Fruit fly (Drosophila melanogaster) whole organism, embryonic: Measurements from ENCODE around the gene SmE.
A peak's percentile ranks its signal among the peaks of the same experiment; 100 is the strongest.

Experiments used
- Abd-B ChIP-seq: fragments of 200-800 bp; sonication (Bioruptor generic); optimal IDR thresholded peaks from 2 replicates; lab custom pipeline; 2018; ENCODE audit warnings: missing biosample characterization, mild to moderate bottlenecking, missing genetic modification characterization, moderate library complexity
- Antp ChIP-seq: fragments of 200-800 bp; sonication (Bioruptor generic); optimal IDR thresholded peaks from 3 replicates; lab custom pipeline; 2016; ENCODE audit warnings: missing biosample characterization, missing genetic modification characterization
- Atf3 ChIP-seq: fragments of 200-800 bp; sonication (Bioruptor generic); optimal IDR thresholded peaks from 3 replicates; lab custom pipeline; 2016; ENCODE audit warnings: missing biosample characterization, missing genetic modification characterization
- B-H2 ChIP-seq: fragments of 200-800 bp; sonication (Bioruptor generic); optimal IDR thresholded peaks from 2 replicates; lab custom pipeline; 2018; ENCODE audit warnings: missing biosample characterization, mild to moderate bottlenecking, missing genetic modification characterization
- Bteb2 ChIP-seq: fragments of 200-800 bp; sonication (Bioruptor generic); optimal IDR thresholded peaks from 2 replicates; lab custom pipeline; 2016; ENCODE audit warnings: missing biosample characterization, missing genetic modification characterization
- CG10321 ChIP-seq: fragments of 200-800 bp; sonication (Bioruptor generic); IDR thresholded peaks from 2 replicates; pipeline ENCODE4 v1.3.6; 2022; ENCODE audit warnings: missing biosample characterization, missing genetic modification characterization
- CG11456 ChIP-seq: fragments of 200-800 bp; sonication (Bioruptor generic); IDR thresholded peaks from 3 replicates; pipeline ENCODE4 v1.3.6; 2022; ENCODE audit warnings: missing biosample characterization, missing genetic modification characterization
- CG12769 ChIP-seq: fragments of 200-800 bp; sonication (Bioruptor generic); optimal IDR thresholded peaks from 2 replicates; lab custom pipeline; 2019; ENCODE audit warnings: missing biosample characterization, mild to moderate bottlenecking, missing genetic modification characterization, moderate library complexity
- CG13123 ChIP-seq: fragments of 200-800 bp; sonication (Bioruptor generic); optimal IDR thresholded peaks from 2 replicates; lab custom pipeline; 2016; ENCODE audit warnings: missing biosample characterization, missing genetic modification characterization
- CG14710 ChIP-seq: fragments of 200-800 bp; sonication (Bioruptor generic); optimal IDR thresholded peaks from 3 replicates; lab custom pipeline; 2019; ENCODE audit warnings: missing biosample characterization, mild to moderate bottlenecking, missing genetic modification characterization, moderate library complexity
- CG16815 ChIP-seq: fragments of 200-800 bp; sonication (Bioruptor generic); optimal IDR thresholded peaks from 3 replicates; lab custom pipeline; 2017; ENCODE audit warnings: missing biosample characterization, mild to moderate bottlenecking, missing genetic modification characterization
- CG17829 ChIP-seq: fragments of 200-800 bp; optimal IDR thresholded peaks from 2 replicates; lab custom pipeline; 2019; ENCODE audit warnings: missing biosample characterization, mild to moderate bottlenecking, missing genetic modification characterization, moderate library complexity
- CG30403 ChIP-seq: fragments of 200-800 bp; sonication (Bioruptor generic); optimal IDR thresholded peaks from 3 replicates; lab custom pipeline; 2016; ENCODE audit warnings: missing biosample characterization, missing genetic modification characterization
- CG3847 ChIP-seq: fragments of 200-800 bp; sonication (Bioruptor generic); IDR thresholded peaks from 2 replicates; pipeline ENCODE4 v1.3.6; 2022; ENCODE audit warnings: missing biosample characterization, missing genetic modification characterization
- CG5245 ChIP-seq: fragments of 200-800 bp; sonication (Bioruptor generic); optimal IDR thresholded peaks from 3 replicates; lab custom pipeline; 2016; ENCODE audit warnings: missing biosample characterization, missing genetic modification characterization
- CG7987 ChIP-seq: fragments of 200-800 bp; sonication (Bioruptor generic); optimal IDR thresholded peaks from 2 replicates; lab custom pipeline; 2018; ENCODE audit warnings: missing biosample characterization, mild to moderate bottlenecking, missing genetic modification characterization, moderate library complexity
- CG9876 ChIP-seq: fragments of 200-800 bp; sonication (Bioruptor generic); optimal IDR thresholded peaks from 2 replicates; lab custom pipeline; 2016; ENCODE audit warnings: missing biosample characterization, missing genetic modification characterization
- CHES-1-like ChIP-seq: fragments of 200-800 bp; sonication (Bioruptor generic); optimal IDR thresholded peaks from 2 replicates; lab custom pipeline; 2016; ENCODE audit warnings: missing biosample characterization, missing genetic modification characterization
- D ChIP-seq, 2 experiments: fragments of 200-800 bp in 1 of 2; fragments of >200 bp in 1 of 2; sonication (Bioruptor generic) in 1 of 2; optimal IDR thresholded peaks; 2 replicates in 1 of 2; 3 replicates in 1 of 2; lab custom pipeline; 2017; ENCODE audit warnings: mild to moderate bottlenecking in 1 of 2, missing biosample characterization in 1 of 2, missing genetic modification characterization in 1 of 2, missing genetic modification reagents in 1 of 2
- D19B ChIP-seq: fragments of 200-800 bp; sonication (Bioruptor generic); optimal IDR thresholded peaks from 2 replicates; lab custom pipeline; 2017; ENCODE audit warnings: missing biosample characterization, mild to moderate bottlenecking, missing genetic modification characterization
- Dip3 ChIP-seq: fragments of 200-800 bp; sonication (Bioruptor generic); optimal IDR thresholded peaks from 3 replicates; lab custom pipeline; 2016; ENCODE audit warnings: missing biosample characterization, missing genetic modification characterization
- Dp ChIP-seq: fragments of 200-800 bp; sonication (Bioruptor generic); optimal IDR thresholded peaks from 2 replicates; lab custom pipeline; 2018; ENCODE audit warnings: missing biosample characterization, mild to moderate bottlenecking, missing genetic modification characterization, moderate library complexity
- Ets65A ChIP-seq: fragments of 200-800 bp; sonication (Bioruptor generic); peaks from one replicate; lab custom pipeline; 2016; ENCODE audit warnings: missing biosample characterization, missing genetic modification characterization
- Fer2 ChIP-seq: fragments of 200-800 bp; sonication (Bioruptor generic); optimal IDR thresholded peaks from 2 replicates; lab custom pipeline; 2018; ENCODE audit warnings: missing biosample characterization, mild to moderate bottlenecking, missing genetic modification characterization, moderate library complexity
- Fer3 ChIP-seq: fragments of 200-800 bp; sonication (Bioruptor generic); optimal IDR thresholded peaks from 2 replicates; lab custom pipeline; 2018; ENCODE audit warnings: missing biosample characterization, mild to moderate bottlenecking, missing genetic modification characterization, moderate library complexity
- Myb ChIP-seq: fragments of 200-800 bp; sonication (Bioruptor generic); optimal IDR thresholded peaks from 2 replicates; lab custom pipeline; 2016; ENCODE audit warnings: missing biosample characterization, missing genetic modification characterization
- Sox102F ChIP-seq: fragments of 200-800 bp; sonication (Bioruptor generic); optimal IDR thresholded peaks from 2 replicates; lab custom pipeline; 2018; ENCODE audit warnings: missing biosample characterization, mild to moderate bottlenecking, missing genetic modification characterization, moderate library complexity
- TFAM ChIP-seq: fragments of 200-800 bp; sonication (Bioruptor generic); optimal IDR thresholded peaks from 2 replicates; lab custom pipeline; 2017; ENCODE audit warnings: missing biosample characterization, missing genetic modification characterization, inconsistent platforms
- Vsx1 ChIP-seq: fragments of 200-800 bp; sonication (Bioruptor generic); optimal IDR thresholded peaks from 2 replicates; lab custom pipeline; 2017; ENCODE audit warnings: missing biosample characterization, mild to moderate bottlenecking, missing genetic modification characterization, missing genetic modification reagents
- ash1 ChIP-seq: fragments of 200-800 bp; sonication (Bioruptor generic); optimal IDR thresholded peaks from 2 replicates; lab custom pipeline; 2018; ENCODE audit warnings: missing biosample characterization, mild to moderate bottlenecking, missing genetic modification characterization
- crp ChIP-seq, 2 experiments: fragments of 200-800 bp; sonication (Bioruptor generic); optimal IDR thresholded peaks; 2 replicates in 1 of 2; 3 replicates in 1 of 2; lab custom pipeline; 2017; ENCODE audit warnings: missing biosample characterization in 2 of 2, missing genetic modification characterization in 2 of 2, mild to moderate bottlenecking in 1 of 2, moderate library complexity in 1 of 2
- dimm ChIP-seq: fragments of 200-800 bp; sonication (Bioruptor generic); IDR thresholded peaks from 2 replicates; pipeline ENCODE4 v1.3.6; 2022; ENCODE audit warnings: missing biosample characterization, missing genetic modification characterization
- dmrt11E ChIP-seq: fragments of 200-800 bp; sonication (Bioruptor generic); optimal IDR thresholded peaks from 3 replicates; lab custom pipeline; 2018; ENCODE audit warnings: missing biosample characterization, mild to moderate bottlenecking, missing genetic modification characterization, moderate library complexity
- eve ChIP-seq, 2 experiments: fragments of >200 bp; optimal IDR thresholded peaks; 2 replicates each; lab custom pipeline; 2017; ENCODE audit warnings: missing biosample characterization in 2 of 2, missing genetic modification characterization in 2 of 2
- grn ChIP-seq: fragments of 200-800 bp; sonication (Bioruptor generic); optimal IDR thresholded peaks from 3 replicates; lab custom pipeline; 2017; ENCODE audit warnings: missing biosample characterization, missing genetic modification characterization
- gsb ChIP-seq: fragments of 200-800 bp; sonication (Bioruptor generic); IDR thresholded peaks from 2 replicates; pipeline ENCODE4 v1.3.6; 2022; ENCODE audit warnings: missing biosample characterization, missing genetic modification characterization
- ind ChIP-seq: fragments of 200-800 bp; sonication (Bioruptor generic); optimal IDR thresholded peaks from 3 replicates; lab custom pipeline; 2016; ENCODE audit warnings: missing biosample characterization, missing genetic modification characterization
- kah ChIP-seq: fragments of 200-800 bp; sonication (Bioruptor generic); optimal IDR thresholded peaks from 2 replicates; lab custom pipeline; 2018; ENCODE audit warnings: missing biosample characterization, mild to moderate bottlenecking, missing genetic modification characterization
- maf-S ChIP-seq: fragments of 200-800 bp; sonication (Bioruptor generic); optimal IDR thresholded peaks from 2 replicates; lab custom pipeline; 2016; ENCODE audit warnings: missing biosample characterization, missing genetic modification characterization
- mld ChIP-seq: fragments of 200-800 bp; sonication (Bioruptor generic); IDR thresholded peaks from 3 replicates; pipeline ENCODE4 v1.3.6; 2022; ENCODE audit warnings: missing biosample characterization, missing genetic modification characterization; ENCODE audit not compliant: partially characterized antibody
- nau ChIP-seq: fragments of 200-800 bp; sonication (Bioruptor generic); optimal IDR thresholded peaks from 3 replicates; lab custom pipeline; 2017; ENCODE audit warnings: missing biosample characterization, mild to moderate bottlenecking, missing genetic modification characterization, missing genetic modification reagents
- nerfin-1 ChIP-seq: fragments of 200-800 bp; sonication (Bioruptor generic); optimal IDR thresholded peaks from 3 replicates; lab custom pipeline; 2019; ENCODE audit warnings: missing biosample characterization, mild to moderate bottlenecking, missing genetic modification characterization, moderate library complexity
- oc ChIP-seq: fragments of 200-800 bp; sonication (Bioruptor generic); optimal IDR thresholded peaks from 2 replicates; lab custom pipeline; 2018; ENCODE audit warnings: missing biosample characterization, mild to moderate bottlenecking, missing genetic modification characterization, moderate library complexity
- org-1 ChIP-seq: fragments of 200-800 bp; sonication (Bioruptor generic); optimal IDR thresholded peaks from 2 replicates; lab custom pipeline; 2017; ENCODE audit warnings: missing biosample characterization, missing genetic modification characterization
- prd ChIP-seq, 3 experiments: fragments of >200 bp in 2 of 3; fragments of 200-800 bp in 1 of 3; sonication (Bioruptor generic) in 1 of 3; optimal IDR thresholded peaks in 2 of 3; IDR thresholded peaks in 1 of 3; 2 replicates in 2 of 3; 3 replicates in 1 of 3; pipeline versions ENCODE4 v1.3.6 to Lab custom; 2017 to 2022; ENCODE audit warnings: missing biosample characterization in 1 of 3, missing genetic modification characterization in 1 of 3
- ranshi ChIP-seq: fragments of 200-800 bp; sonication (Bioruptor generic); IDR thresholded peaks from 2 replicates; pipeline ENCODE4 v1.3.6; 2022; ENCODE audit warnings: missing biosample characterization, missing genetic modification characterization
- sim ChIP-seq: fragments of 200-800 bp; sonication (Bioruptor generic); IDR thresholded peaks from 2 replicates; pipeline ENCODE4 v1.3.6; 2022; ENCODE audit warnings: missing biosample characterization, missing genetic modification characterization
- tll ChIP-seq, 2 experiments: fragments of 200-800 bp in 1 of 2; fragments of >200 bp in 1 of 2; sonication (Bioruptor generic) in 1 of 2; optimal IDR thresholded peaks; 2 replicates each; lab custom pipeline; 2017 to 2019; ENCODE audit warnings: missing biosample characterization in 2 of 2, missing genetic modification characterization in 2 of 2, mild to moderate bottlenecking in 1 of 2, moderate library complexity in 1 of 2
- ttk ChIP-seq: fragments of 200-800 bp; sonication (Bioruptor generic); IDR thresholded peaks from 2 replicates; pipeline ENCODE4 v2.1.2; 2022; ENCODE audit warnings: missing biosample characterization, missing genetic modification characterization
- tx ChIP-seq: fragments of 200-800 bp; sonication (Bioruptor generic); optimal IDR thresholded peaks from 2 replicates; lab custom pipeline; 2016; ENCODE audit warnings: missing biosample characterization, missing genetic modification characterization

SmE gene

DNA sequence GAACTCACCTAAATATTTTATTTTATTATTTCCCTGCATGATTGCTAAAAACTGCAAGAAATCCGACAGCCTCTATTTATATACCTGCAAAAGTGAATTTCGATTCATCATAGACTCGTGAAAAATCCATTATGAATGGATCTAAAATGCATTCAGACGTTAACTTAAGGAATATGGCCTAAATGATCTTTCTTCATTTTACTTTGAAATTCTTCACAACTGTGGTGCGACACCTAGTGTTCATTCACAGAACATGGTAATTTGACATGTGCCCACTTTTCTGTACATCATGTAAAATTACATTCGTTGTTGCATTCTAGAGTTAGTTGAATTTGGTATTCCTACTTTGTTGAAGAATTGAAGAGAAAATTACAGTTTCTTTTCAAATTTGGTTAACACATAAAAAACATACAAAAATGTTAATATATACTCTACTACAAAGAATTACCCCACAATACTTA, 5.4 kb upstream of the SmE start, which contains the start of gene Spn28Db (continued):
- no peak for TF ChIP-seq Fer2
- TF ChIP-seq mld (GFP tag; lab: Robert Waterston, UW): no peak
- TF ChIP-seq Ets65A: peak; percentile 84
- TF ChIP-seq sim (GFP tag; lab: Robert Waterston, UW): no peak
- TF ChIP-seq CG14710 (tag; lab: Kevin White, UChicago): peak; percentile 9
- no peak for TF ChIP-seq tx (GFP tag; lab: Kevin White, UChicago)
- no peak for TF ChIP-seq gsb (GFP tag; lab: Robert Waterston, UW)
- no peak for TF ChIP-seq D (optimal IDR thresholded peaks at IDR 0.05; lab: Kevin White, UChicago)
- no peak for TF ChIP-seq D (GFP tag; optimal IDR thresholded peaks at IDR 0.05; lab: Kevin White, UChicago)
- TF ChIP-seq CG30403 (GFP tag; lab: Kevin White, UChicago): peak; percentile 25
- peak; percentile 20 for TF ChIP-seq B-H2
- TF ChIP-seq CG5245: no peak
- TF ChIP-seq CG16815 (GFP tag; lab: Kevin White, UChicago): no peak
- no peak for TF ChIP-seq ind (GFP tag; lab: Kevin White, UChicago)
- TF ChIP-seq TFAM (GFP tag; lab: Kevin White, UChicago): no peak
- TF ChIP-seq Antp (GFP tag; lab: Kevin White, UChicago): no peak
- TF ChIP-seq ash1 (GFP tag; lab: Kevin White, UChicago): no peak
- peak; percentile 1 for TF ChIP-seq CG13123 (GFP tag; lab: Kevin White, UChicago)
- no peak for TF ChIP-seq ttk (GFP tag; lab: Robert Waterston, UW)
- no peak for TF ChIP-seq D19B (GFP tag; lab: Kevin White, UChicago)
- TF ChIP-seq CG10321 (GFP tag; lab: Robert Waterston, UW): no peak
- no peak for TF ChIP-seq CG3847 (GFP tag; lab: Robert Waterston, UW)
- peak; percentile 39 for TF ChIP-seq CG9876 (GFP tag; lab: Kevin White, UChicago)
- no peak for TF ChIP-seq tll (GFP tag; optimal IDR thresholded peaks at IDR 0.05; lab: Kevin White, UChicago)
- no peak for TF ChIP-seq CG12769 (tag; lab: Kevin White, UChicago)
- TF ChIP-seq grn: no peak
- TF ChIP-seq CG7987: no peak
- no peak for TF ChIP-seq maf-S (GFP tag; lab: Kevin White, UChicago)
- TF ChIP-seq Sox102F (GFP tag; lab: Kevin White, UChicago): no peak
- no peak for TF ChIP-seq kah (GFP tag; lab: Kevin White, UChicago)
- no peak for TF ChIP-seq Fer3 (tag; lab: Kevin White, UChicago)
- TF ChIP-seq Bteb2 (GFP tag; lab: Kevin White, UChicago): no peak
- TF ChIP-seq CG17829 (tag; lab: Kevin White, UChicago): peak; percentile 5
- no peak for TF ChIP-seq ranshi
- no peak for TF ChIP-seq dimm
- TF ChIP-seq nerfin-1 (tag; lab: Kevin White, UChicago): no peak
- no peak for TF ChIP-seq org-1 (GFP tag; lab: Kevin White, UChicago)
- TF ChIP-seq CHES-1-like (GFP tag; lab: Kevin White, UChicago): no peak
- TF ChIP-seq Dp (GFP tag; lab: Kevin White, UChicago): peak; percentile 9
- TF ChIP-seq Atf3 (GFP tag; lab: Kevin White, UChicago): no peak
- no peak for TF ChIP-seq CG11456 (GFP tag; lab: Robert Waterston, UW)
- no peak for TF ChIP-seq eve (GFP tag; optimal IDR thresholded peaks at IDR 0.05; lab: Kevin White, UChicago)
- no peak for TF ChIP-seq Vsx1 (GFP tag; lab: Kevin White, UChicago)
- TF ChIP-seq crp (GFP tag; optimal IDR thresholded peaks at IDR 0.05; lab: Kevin White, UChicago): no peak
- no peak for TF ChIP-seq nau (GFP tag; lab: Kevin White, UChicago)
- no peak for TF ChIP-seq dmrt11E (tag; lab: Kevin White, UChicago)
- no peak for TF ChIP-seq prd (optimal IDR thresholded peaks at IDR 0.05; lab: Kevin White, UChicago)
- no peak for TF ChIP-seq prd (GFP tag; IDR thresholded peaks at IDR 0.05; lab: Robert Waterston, UW)
- TF ChIP-seq oc (tag; lab: Kevin White, UChicago): no peak
- TF ChIP-seq Dip3 (GFP tag; lab: Kevin White, UChicago): peak; percentile 53
- TF ChIP-seq Abd-B (GFP tag; lab: Kevin White, UChicago): no peak
- TF ChIP-seq Myb (GFP tag; lab: Kevin White, UChicago): peak; percentile 76
